Fruit fly (Drosophila melanogaster) whole organism, larva: ENCODE data around the gene sing.
A peak's percentile ranks its signal among the peaks of the same experiment; 100 is the strongest.

ENCODE experiments used
- noc ChIP-seq: fragments of 200-800 bp; sonication (Bioruptor generic); optimal IDR thresholded peaks from 3 replicates; lab custom pipeline; 2019; ENCODE audit warnings: missing biosample characterization, mild to moderate bottlenecking, missing genetic modification characterization, moderate library complexity

sing gene

dm6 chrX:16706774-16707173 lies 27.7 kb downstream of the sing start, which contains the start of gene CG9672:
CG9672 (minus strand) TSS chrX:16706874.
- no peak for TF ChIP-seq noc

dm6 chrX:16711003-16711402 lies 31.9 kb downstream of the sing start, which contains the start of gene CG13008:
CG13008 (plus strand) TSS chrX:16711303.
- no peak for TF ChIP-seq noc

dm6 chrX:16716649-16717048 lies 37.6 kb downstream of the sing start:
- TF ChIP-seq noc: no peak

- TF ChIP-seq noc: no peak
Observed at dm6 chrX:16718169-16718723, 39.1 kb downstream of the sing start.

dm6 chrX:16721168-16721567 lies 42.1 kb downstream of the sing start, which contains the start of the genes CG32572 and CG34325:
CG32572 (plus strand) TSS chrX:16721183.
CG34325 (minus strand) TSS chrX:16721411.
- TF ChIP-seq noc: no peak

- peak; percentile 88 for TF ChIP-seq noc
Observed at dm6 chrX:16723203-16724173, 44.4 kb downstream of the sing start.

- TF ChIP-seq noc: no peak
Observed at dm6 chrX:16724544-16724943, 45.4 kb downstream of the sing start.

- no peak for TF ChIP-seq noc
Observed at dm6 chrX:16730791-16731190, 51.7 kb downstream of the sing start, which contains the start of gene TwdlX. TwdlX (plus strand) TSS chrX:16731091.
